Worm (Caenorhabditis elegans) whole organism, L3 larva: ENCODE data around the gene bbs-2.

Experiments used
- ZK546.5 ChIP-seq: sonication (generic microtip); optimal IDR thresholded peaks from 2 replicates; lab custom pipeline; 2017; ENCODE audit warnings: missing biosample characterization, missing genetic modification characterization
- ceh-82 ChIP-seq: fragments of 150-350 bp; optimal IDR thresholded peaks from 2 replicates; lab custom pipeline; 2014; ENCODE audit warnings: missing biosample characterization, missing genetic modification characterization
- elt-3 ChIP-seq, 3 experiments: fragments of 150-350 bp in 1 of 3; sonication (generic microtip) in 2 of 3; optimal IDR thresholded peaks; 2 replicates in 2 of 3; 4 replicates in 1 of 3; lab custom pipeline; 2014 to 2017; ENCODE audit warnings: missing biosample characterization in 3 of 3, missing genetic modification characterization in 3 of 3
- mdl-1 ChIP-seq: fragments of 150-350 bp; optimal IDR thresholded peaks from 2 replicates; lab custom pipeline; 2014; ENCODE audit warnings: missing biosample characterization, missing genetic modification characterization
- nhr-23 ChIP-seq: fragments of 150-350 bp; optimal IDR thresholded peaks from 2 replicates; lab custom pipeline; 2014; ENCODE audit warnings: missing biosample characterization, missing genetic modification reagents, missing genetic modification characterization
- pha-4 ChIP-seq: fragments of 150-350 bp; optimal IDR thresholded peaks from 2 replicates; lab custom pipeline; 2014; ENCODE audit warnings: missing biosample characterization, missing genetic modification reagents, missing genetic modification characterization
- skn-1 ChIP-seq: fragments of 150-350 bp; optimal IDR thresholded peaks from 2 replicates; lab custom pipeline; 2014; ENCODE audit warnings: missing biosample characterization, missing genetic modification characterization

DNA sequence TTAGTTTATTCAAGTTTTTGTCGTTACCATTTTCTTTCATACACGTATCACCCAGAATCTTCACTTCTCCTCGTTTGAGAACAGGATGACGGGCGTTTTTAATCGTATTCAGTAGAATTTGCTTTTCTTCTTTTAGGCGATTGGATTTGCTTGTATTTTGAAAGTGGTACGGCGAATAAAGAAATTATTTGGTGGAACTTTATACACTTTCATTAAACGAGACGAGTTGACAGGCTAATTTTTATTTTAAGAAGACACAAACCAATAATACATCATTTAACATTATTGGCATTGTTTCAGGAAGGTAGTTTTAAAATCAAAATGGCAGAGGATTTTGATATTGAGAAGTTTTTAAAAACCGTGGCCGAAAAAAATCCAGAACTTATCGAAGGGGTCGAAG, 18.8 kb upstream of the bbs-2 start, which contains the start of gene C49H3.4:
- TF ChIP-seq pha-4, result no peak
- no peak for TF ChIP-seq nhr-23 (tag; lab: Kevin White, UChicago)
- no peak for TF ChIP-seq elt-3 (tag; optimal IDR thresholded peaks at IDR 0.05; lab: Kevin White, UChicago)
- TF ChIP-seq ceh-82 (tag; lab: Kevin White, UChicago), result no peak
- TF ChIP-seq mdl-1 (tag; lab: Kevin White, UChicago), result no peak
- TF ChIP-seq ZK546.5 (tag; lab: Kevin White, UChicago), result no peak
- no peak for TF ChIP-seq skn-1 (tag; lab: Kevin White, UChicago)
